Worm (Caenorhabditis elegans) whole organism, L4 larva: Measurements from ENCODE around the gene map-1.

ENCODE experiments used
- daf-8 ChIP-seq: fragments of 200-800 bp; sonication (Bioruptor generic); IDR thresholded peaks from 2 replicates; pipeline ENCODE4 v1.3.6; 2022; ENCODE audit warnings: missing genetic modification characterization, missing compliant biosample characterization
- egl-43 ChIP-seq: fragments of 200-800 bp; sonication (Bioruptor generic); IDR thresholded peaks from 2 replicates; pipeline ENCODE4 v1.3.6; 2022; ENCODE audit warnings: missing genetic modification reagents, missing genetic modification characterization, missing compliant biosample characterization
- madf-9 ChIP-seq: fragments of 200-800 bp; sonication (Bioruptor generic); conservative IDR thresholded peaks from 2 replicates; pipeline ENCODE4 v1.3.6; 2022; ENCODE audit warnings: missing genetic modification reagents, missing genetic modification characterization, missing compliant biosample characterization

- TF ChIP-seq daf-8 (no peak), egl-43 (no peak), madf-9 (GFP tag; lab: Robert Waterston, UW) (no peak)
Measured at ce11 chrIV:3654214-3654613, 32.5 kb downstream of the map-1 start.
